Worm (Caenorhabditis elegans) whole organism, L3 larva: ENCODE results near the gene srj-42.

ENCODE experiments used
- ceh-82 ChIP-seq: fragments of 150-350 bp; optimal IDR thresholded peaks from 2 replicates; lab custom pipeline; 2014; ENCODE audit warnings: missing biosample characterization, missing genetic modification characterization
- elt-2 ChIP-seq: sonication (generic microtip); optimal IDR thresholded peaks from 2 replicates; lab custom pipeline; 2016; ENCODE audit warnings: missing genetic modification reagents, mild to moderate bottlenecking, missing genetic modification characterization, missing compliant biosample characterization
- elt-3 ChIP-seq, 3 experiments: fragments of 150-350 bp in 1 of 3; sonication (generic microtip) in 2 of 3; optimal IDR thresholded peaks; 2 replicates in 2 of 3; 4 replicates in 1 of 3; lab custom pipeline; 2014 to 2017; ENCODE audit warnings: missing biosample characterization in 3 of 3, missing genetic modification characterization in 3 of 3
- hmg-11 ChIP-seq: sonication (generic microtip); optimal IDR thresholded peaks from 2 replicates; lab custom pipeline; 2016; ENCODE audit warnings: missing genetic modification characterization, missing compliant biosample characterization
- lsy-12 ChIP-seq: sonication (generic microtip); optimal IDR thresholded peaks from 2 replicates; lab custom pipeline; 2016; ENCODE audit warnings: mild to moderate bottlenecking, missing genetic modification characterization, missing compliant biosample characterization
- mdl-1 ChIP-seq: fragments of 150-350 bp; optimal IDR thresholded peaks from 2 replicates; lab custom pipeline; 2014; ENCODE audit warnings: missing biosample characterization, missing genetic modification characterization
- nfya-1 ChIP-seq: sonication (generic microtip); optimal IDR thresholded peaks from 2 replicates; lab custom pipeline; 2017; ENCODE audit warnings: missing genetic modification characterization, mild to moderate bottlenecking, missing compliant biosample characterization, antibody characterized with exemption, moderate library complexity; ENCODE audit not compliant: insufficient read depth
- nhr-12 ChIP-seq: fragments of 150-350 bp; optimal IDR thresholded peaks from 2 replicates; lab custom pipeline; 2014; ENCODE audit warnings: missing biosample characterization, missing genetic modification characterization
- nhr-67 ChIP-seq: fragments of 150-350 bp; optimal IDR thresholded peaks from 2 replicates; lab custom pipeline; 2014; ENCODE audit warnings: missing biosample characterization, missing genetic modification characterization
- sea-2 ChIP-seq: fragments of 150-350 bp; sonication (generic microtip); optimal IDR thresholded peaks from 4 replicates; lab custom pipeline; 2014; ENCODE audit warnings: missing biosample characterization, missing genetic modification reagents, missing genetic modification characterization
- tbx-2 ChIP-seq: sonication (generic microtip); optimal IDR thresholded peaks from 2 replicates; lab custom pipeline; 2016; ENCODE audit warnings: mild to moderate bottlenecking, missing genetic modification characterization, missing compliant biosample characterization
- unc-39 ChIP-seq: sonication (generic microtip); optimal IDR thresholded peaks from 4 replicates; lab custom pipeline; 2017; ENCODE audit warnings: missing biosample characterization, missing genetic modification characterization
- unc-62 ChIP-seq: fragments of 150-350 bp; sonication (generic microtip); optimal IDR thresholded peaks from 4 replicates; lab custom pipeline; 2014; ENCODE audit warnings: missing biosample characterization, missing genetic modification reagents, missing genetic modification characterization

DNA sequence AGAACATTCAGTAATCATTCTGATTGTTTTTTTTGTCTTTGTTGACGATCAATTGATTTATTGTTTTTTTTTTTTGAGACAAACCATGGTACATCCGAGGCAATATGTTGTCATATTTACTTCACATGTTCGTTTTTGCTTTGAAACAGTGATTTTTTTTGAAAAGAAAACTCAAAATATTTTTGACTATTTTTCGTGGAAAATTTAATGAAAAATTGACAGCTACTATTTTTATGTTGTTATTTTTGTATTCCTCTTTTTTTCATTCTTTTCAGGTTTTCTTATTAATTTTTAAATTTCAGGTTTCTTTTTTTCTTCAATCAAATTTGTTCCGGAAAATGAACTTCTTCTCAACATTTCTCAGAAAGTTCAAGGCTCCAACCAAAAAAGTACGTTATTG lies 6.4 kb downstream of the srj-42 start, which contains the start of gene Y73F8A.36:
- TF ChIP-seq nfya-1 (tag; lab: Kevin White, UChicago), result no peak
- TF ChIP-seq unc-39 (tag; lab: Kevin White, UChicago), result no peak
- TF ChIP-seq lsy-12 (tag; lab: Kevin White, UChicago), result no peak
- TF ChIP-seq ceh-82 (tag; lab: Kevin White, UChicago), result no peak
- TF ChIP-seq hmg-11, result no peak
- TF ChIP-seq unc-62 (GFP tag; lab: Kevin White, UChicago), result no peak
- TF ChIP-seq mdl-1 (tag; lab: Kevin White, UChicago), result no peak
- no peak for TF ChIP-seq sea-2 (GFP tag; lab: Kevin White, UChicago)
- TF ChIP-seq nhr-12 (tag; lab: Kevin White, UChicago), result no peak
- no peak for TF ChIP-seq tbx-2 (tag; lab: Kevin White, UChicago)
- TF ChIP-seq elt-3 (tag; optimal IDR thresholded peaks at IDR 0.05; lab: Kevin White, UChicago), result no peak
- TF ChIP-seq nhr-67 (tag; lab: Kevin White, UChicago), result no peak
- TF ChIP-seq elt-2 (tag; lab: Kevin White, UChicago), result no peak
